Worm (Caenorhabditis elegans): ENCODE measurements around the gene K04A8.20.

DNA sequence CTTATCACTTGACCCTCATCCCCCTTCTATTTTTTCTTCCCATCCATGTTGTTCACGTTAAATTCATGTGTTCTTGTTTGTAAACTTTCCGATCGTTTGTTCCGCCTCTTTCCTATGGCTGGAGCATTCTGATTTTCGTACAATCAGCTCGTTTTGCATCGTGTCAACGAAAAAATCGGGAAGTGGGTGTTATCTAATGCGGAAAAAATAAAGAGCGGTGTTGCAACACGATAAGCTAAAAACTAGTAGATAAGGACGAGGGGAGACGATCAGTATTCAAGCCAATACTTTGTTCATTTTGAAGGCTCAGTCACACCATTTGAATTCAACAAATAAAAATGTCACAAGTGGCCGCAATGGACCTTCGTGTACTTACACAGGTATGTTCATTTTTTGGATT is 24.5 kb upstream of the K04A8.20 start, which contains the start of gene acs-1:
- TF ChIP-seq ceh-22 (tag; optimal IDR thresholded peaks at IDR 0.05), result no peak
- no peak for TF ChIP-seq nhr-11 (tag; optimal IDR thresholded peaks at IDR 0.05)
- TF ChIP-seq ceh-14 (tag; optimal IDR thresholded peaks at IDR 0.05), result no peak
- TF ChIP-seq hlh-13 (GFP tag; optimal IDR thresholded peaks at IDR 0.05), result no peak
